Worm (Caenorhabditis elegans) whole organism, L4 larva: ENCODE results near the gene spp-1.

Source experiments
- F44E2.7 ChIP-seq: fragments of 200-800 bp; sonication (Bioruptor generic); IDR thresholded peaks from 2 replicates; pipeline ENCODE4 v2.1.2; 2022; ENCODE audit warnings: missing genetic modification characterization, missing compliant biosample characterization
- F49E8.2 ChIP-seq: sonication (generic microtip); optimal IDR thresholded peaks from 2 replicates; lab custom pipeline; 2016; ENCODE audit warnings: missing compliant biosample characterization, mild to moderate bottlenecking, missing genetic modification characterization, borderline replicate concordance
- R02D3.7 ChIP-seq: fragments of 150-350 bp; sonication (generic microtip); optimal IDR thresholded peaks from 3 replicates; lab custom pipeline; 2014; ENCODE audit warnings: missing biosample characterization, missing genetic modification characterization
- T20F7.1 ChIP-seq: fragments of 200-800 bp; sonication (Bioruptor generic); optimal IDR thresholded peaks from 2 replicates; lab custom pipeline; 2018; ENCODE audit warnings: mild to moderate bottlenecking, missing genetic modification characterization, missing compliant biosample characterization
- T26A8.4 ChIP-seq: fragments of 200-800 bp; sonication (Bioruptor generic); IDR thresholded peaks from 2 replicates; pipeline ENCODE4 v1.3.6; 2022; ENCODE audit warnings: missing genetic modification characterization, missing compliant biosample characterization
- Y105C5A.15 ChIP-seq: fragments of 200-800 bp; sonication (Bioruptor generic); IDR thresholded peaks from 2 replicates; pipeline ENCODE4 v1.3.6; 2022; ENCODE audit warnings: missing genetic modification characterization, missing compliant biosample characterization
- Y48G9A.11 ChIP-seq: fragments of 200-800 bp; sonication (Bioruptor generic); IDR thresholded peaks from 2 replicates; pipeline ENCODE4 v1.3.6; 2022; ENCODE audit warnings: missing genetic modification reagents, missing genetic modification characterization, missing compliant biosample characterization
- arid-1 ChIP-seq: fragments of 200-800 bp; sonication (Bioruptor generic); conservative IDR thresholded peaks from 2 replicates; pipeline ENCODE4 v1.3.6; 2022; ENCODE audit warnings: missing genetic modification reagents, missing genetic modification characterization, missing compliant biosample characterization
- attf-4 ChIP-seq: sonication (generic microtip); optimal IDR thresholded peaks from 3 replicates; lab custom pipeline; 2017; ENCODE audit warnings: missing biosample characterization, missing genetic modification characterization
- ceh-44 ChIP-seq: fragments of 200-800 bp; sonication (Bioruptor generic); IDR thresholded peaks from 2 replicates; pipeline ENCODE4 v1.3.6; 2022; ENCODE audit warnings: missing genetic modification reagents, missing genetic modification characterization, missing compliant biosample characterization
- ceh-62 ChIP-seq: sonication (generic microtip); optimal IDR thresholded peaks from 2 replicates; lab custom pipeline; 2017; ENCODE audit warnings: missing biosample characterization, missing genetic modification characterization
- daf-16 ChIP-seq, 3 experiments: sonication (generic microtip); optimal IDR thresholded peaks; 2 replicates each; lab custom pipeline; 2016 to 2017; ENCODE audit warnings: missing genetic modification characterization in 3 of 3, missing genetic modification reagents in 3 of 3, mild to moderate bottlenecking in 2 of 3, missing compliant biosample characterization in 2 of 3, missing biosample characterization in 1 of 3, moderate library complexity in 1 of 3
- dmd-8 ChIP-seq: fragments of 200-800 bp; sonication (Bioruptor generic); IDR thresholded peaks from 2 replicates; pipeline ENCODE4 v1.3.6; 2022; ENCODE audit warnings: missing genetic modification characterization, missing compliant biosample characterization
- dpl-1 ChIP-seq: fragments of 150-350 bp; optimal IDR thresholded peaks from 2 replicates; lab custom pipeline; 2014; ENCODE audit warnings: missing biosample characterization, missing genetic modification reagents, missing genetic modification characterization
- dve-1 ChIP-seq: sonication (generic microtip); optimal IDR thresholded peaks from 2 replicates; lab custom pipeline; 2017; ENCODE audit warnings: antibody characterized with exemption, mild to moderate bottlenecking, missing genetic modification characterization, missing compliant biosample characterization; ENCODE audit not compliant: insufficient read depth
- egl-43 ChIP-seq: fragments of 200-800 bp; sonication (Bioruptor generic); IDR thresholded peaks from 2 replicates; pipeline ENCODE4 v1.3.6; 2022; ENCODE audit warnings: missing genetic modification reagents, missing genetic modification characterization, missing compliant biosample characterization
- gei-8 ChIP-seq: fragments of 200-800 bp; sonication (Bioruptor generic); optimal IDR thresholded peaks from 2 replicates; lab custom pipeline; 2018; ENCODE audit warnings: mild to moderate bottlenecking, missing genetic modification characterization, missing compliant biosample characterization
- hlh-30 ChIP-seq: sonication (generic microtip); optimal IDR thresholded peaks from 2 replicates; lab custom pipeline; 2017; ENCODE audit warnings: antibody characterized with exemption, mild to moderate bottlenecking, missing genetic modification characterization, missing compliant biosample characterization; ENCODE audit not compliant: insufficient read depth
- lin-13 ChIP-seq: fragments of 150-350 bp; optimal IDR thresholded peaks from 2 replicates; lab custom pipeline; 2014; ENCODE audit warnings: missing biosample characterization, missing genetic modification reagents, missing genetic modification characterization
- lin-38 ChIP-seq: fragments of 200-800 bp; sonication (Bioruptor generic); IDR thresholded peaks from 2 replicates; pipeline ENCODE4 v1.3.6; 2022; ENCODE audit warnings: missing genetic modification reagents, missing genetic modification characterization, missing compliant biosample characterization
- madf-5 ChIP-seq, 2 experiments: fragments of 200-800 bp; sonication (Bioruptor generic); IDR thresholded peaks; 2 replicates each; pipeline ENCODE4 v1.3.6; 2022; ENCODE audit warnings: missing compliant biosample characterization in 2 of 2, missing genetic modification characterization in 2 of 2
- mes-2 ChIP-seq: sonication (generic microtip); optimal IDR thresholded peaks from 2 replicates; lab custom pipeline; 2016; ENCODE audit warnings: missing genotype, mild to moderate bottlenecking, missing genetic modification characterization, missing compliant biosample characterization; ENCODE audit not compliant: poor library complexity, severe bottlenecking
- mxl-2 ChIP-seq: fragments of 200-800 bp; sonication (Bioruptor generic); conservative IDR thresholded peaks from 2 replicates; pipeline ENCODE4 v1.3.6; 2022; ENCODE audit warnings: missing genetic modification reagents, missing genetic modification characterization, missing compliant biosample characterization
- mxl-3 ChIP-seq: fragments of 200-800 bp; sonication (Bioruptor generic); optimal IDR thresholded peaks from 2 replicates; lab custom pipeline; 2018; ENCODE audit warnings: mild to moderate bottlenecking, missing genetic modification characterization, missing compliant biosample characterization
- nhr-11 ChIP-seq: fragments of 150-350 bp; optimal IDR thresholded peaks from 2 replicates; lab custom pipeline; 2014; ENCODE audit warnings: missing biosample characterization, missing genetic modification characterization
- nhr-237 ChIP-seq: sonication (generic microtip); optimal IDR thresholded peaks from 2 replicates; lab custom pipeline; 2017; ENCODE audit warnings: missing biosample characterization, missing genetic modification characterization
- rbr-2 ChIP-seq: sonication (generic microtip); optimal IDR thresholded peaks from 2 replicates; lab custom pipeline; 2016; ENCODE audit warnings: missing genotype, missing genetic modification characterization, missing compliant biosample characterization
- set-16 ChIP-seq: fragments of 200-800 bp; sonication (Bioruptor generic); IDR thresholded peaks from 2 replicates; pipeline ENCODE4 v1.3.6; 2022; ENCODE audit warnings: missing genetic modification reagents, missing genetic modification characterization, missing compliant biosample characterization
- snpc-1.2 ChIP-seq: fragments of 200-800 bp; sonication (Bioruptor generic); IDR thresholded peaks from 2 replicates; pipeline ENCODE4 v1.3.6; 2022; ENCODE audit warnings: missing genetic modification reagents, missing genetic modification characterization, missing compliant biosample characterization
- spr-3 ChIP-seq: fragments of 200-800 bp; sonication (Bioruptor generic); optimal IDR thresholded peaks from 2 replicates; lab custom pipeline; 2018; ENCODE audit warnings: mild to moderate bottlenecking, missing genetic modification characterization, missing compliant biosample characterization
- unc-130 ChIP-seq: sonication (generic microtip); optimal IDR thresholded peaks from 2 replicates; lab custom pipeline; 2016; ENCODE audit warnings: missing genetic modification reagents, missing genetic modification characterization, missing compliant biosample characterization
- unc-62 ChIP-seq, 3 experiments: fragments of 150-350 bp in 1 of 3; sonication (generic microtip); optimal IDR thresholded peaks in 2 of 3; peaks in 1 of 3; 1 replicate in 1 of 3; 2 replicates in 2 of 3; lab custom pipeline; 2014 to 2017; ENCODE audit warnings: missing biosample characterization in 3 of 3, missing genetic modification characterization in 3 of 3, missing genetic modification reagents in 3 of 3, missing genotype in 1 of 3
- zfp-2 ChIP-seq: sonication (generic microtip); optimal IDR thresholded peaks from 2 replicates; lab custom pipeline; 2016; ENCODE audit warnings: mild to moderate bottlenecking, missing genetic modification characterization, missing compliant biosample characterization
- zfp-3 ChIP-seq: fragments of 200-800 bp; sonication (Bioruptor generic); conservative IDR thresholded peaks from 2 replicates; pipeline ENCODE4 v1.3.6; 2022; ENCODE audit warnings: missing genetic modification reagents, missing genetic modification characterization, missing compliant biosample characterization
- zip-2 ChIP-seq: fragments of 150-350 bp; optimal IDR thresholded peaks from 2 replicates; lab custom pipeline; 2014; ENCODE audit warnings: missing biosample characterization, missing genetic modification characterization

The spp-1 gene

DNA sequence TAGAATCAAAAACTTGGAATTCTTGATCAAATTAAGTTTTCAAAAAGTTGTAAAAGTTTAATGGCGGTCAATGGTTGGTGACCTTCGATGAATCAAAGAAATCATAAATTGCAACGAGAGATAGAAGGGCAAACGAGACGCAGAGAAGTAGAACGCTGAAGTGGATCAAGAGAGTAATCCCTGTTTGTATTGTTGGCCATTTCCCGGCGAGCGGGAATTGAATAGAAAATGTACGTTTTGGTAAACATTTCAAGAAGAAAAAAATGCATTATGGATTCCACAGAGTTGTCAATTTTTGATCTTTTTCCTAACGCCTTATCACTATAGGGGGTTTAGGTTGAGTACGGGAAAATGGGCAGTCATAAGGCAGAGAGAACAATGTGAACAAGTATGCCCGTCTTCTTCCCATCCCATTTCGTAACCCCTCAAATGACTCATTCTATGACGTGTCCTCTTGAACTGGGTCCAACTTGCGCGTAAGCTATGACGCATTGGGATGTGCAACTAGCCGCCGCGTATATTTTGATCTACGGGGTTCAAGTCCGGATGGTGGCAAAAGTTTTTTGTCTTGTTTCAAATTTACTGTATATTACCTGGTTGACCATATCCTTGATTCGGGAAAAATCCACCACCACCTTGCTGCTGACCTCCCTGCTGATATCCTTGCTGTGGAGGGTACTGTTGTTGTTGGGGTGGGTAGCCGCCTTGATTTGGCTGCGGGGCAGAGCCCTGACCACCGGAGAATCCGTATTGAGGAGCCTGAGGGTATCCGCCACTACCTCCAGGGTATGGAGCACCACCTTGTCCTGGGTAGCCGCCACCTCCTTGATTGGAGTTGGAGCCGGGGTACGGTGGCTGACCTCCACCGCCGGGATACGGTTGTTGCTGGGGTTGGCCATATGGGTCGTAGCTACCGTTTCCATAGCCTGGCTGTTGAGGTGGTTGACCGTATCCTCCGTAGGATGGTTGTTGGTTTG is 26.6 kb downstream of the spp-1 start (continued):
- TF ChIP-seq zfp-3 (GFP tag; lab: Robert Waterston, UW): no peak
- no peak for TF ChIP-seq mxl-2 (GFP tag; lab: Robert Waterston, UW)
- no peak for TF ChIP-seq spr-3
- no peak for TF ChIP-seq ceh-62
- no peak for TF ChIP-seq T20F7.1 (GFP tag; lab: Kevin White, UChicago)
- no peak for TF ChIP-seq dmd-8 (GFP tag; lab: Robert Waterston, UW)
- no peak for TF ChIP-seq zfp-2 (tag; lab: Kevin White, UChicago)
- TF ChIP-seq unc-62 (GFP tag; optimal IDR thresholded peaks at IDR 0.05 in 1 of 2; lab: Kevin White, UChicago): peak in 1 of 2 experiments; percentile 89
- TF ChIP-seq unc-62 (tag; optimal IDR thresholded peaks at IDR 0.05; lab: Kevin White, UChicago): no peak
- TF ChIP-seq hlh-30 (tag; lab: Kevin White, UChicago): peak; percentile 32
- no peak for TF ChIP-seq mxl-3 (GFP tag; lab: Kevin White, UChicago)
- TF ChIP-seq dve-1 (tag; lab: Kevin White, UChicago): peak; percentile 13
- TF ChIP-seq Y105C5A.15 (GFP tag; lab: Robert Waterston, UW): no peak
- TF ChIP-seq zip-2: no peak
- no peak for TF ChIP-seq rbr-2 (tag; lab: Kevin White, UChicago)
- TF ChIP-seq nhr-237 (tag; lab: Kevin White, UChicago): no peak
- TF ChIP-seq F44E2.7 (GFP tag; lab: Robert Waterston, UW): no peak
- TF ChIP-seq nhr-11: no peak
- TF ChIP-seq daf-16 (GFP tag; optimal IDR thresholded peaks at IDR 0.05; lab: Kevin White, UChicago): no peak
- peak; percentile 44 for TF ChIP-seq daf-16 (tag; optimal IDR thresholded peaks at IDR 0.05; lab: Kevin White, UChicago)
- no peak for TF ChIP-seq gei-8 (GFP tag; lab: Kevin White, UChicago)
- no peak for TF ChIP-seq snpc-1.2 (GFP tag; lab: Robert Waterston, UW)
- TF ChIP-seq lin-13 (GFP tag; lab: Kevin White, UChicago): no peak

DNA sequence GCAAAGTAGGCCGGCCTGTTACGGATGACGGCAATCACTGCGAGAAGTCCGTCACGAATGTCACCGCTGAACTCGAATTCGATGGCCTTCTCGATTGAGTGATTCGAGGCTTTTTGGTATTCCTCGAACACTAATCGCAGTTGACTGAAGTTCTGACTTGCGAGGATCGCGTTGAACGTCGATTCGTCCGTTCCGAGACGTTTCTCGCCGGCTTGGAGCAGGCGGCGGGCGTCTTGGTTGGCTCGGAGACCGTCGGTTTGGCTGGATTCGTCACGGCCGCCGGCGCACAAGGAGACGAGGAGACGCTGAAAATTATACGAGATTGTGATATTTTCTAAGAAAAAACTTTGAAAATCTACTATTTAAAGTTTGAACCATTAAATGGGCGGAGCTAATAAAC is 29.1 kb downstream of the spp-1 start:
- no peak for TF ChIP-seq madf-5 (GFP tag; IDR thresholded peaks at IDR 0.05; lab: Robert Waterston, UW)
- TF ChIP-seq gei-8 (GFP tag; lab: Kevin White, UChicago): no peak
- TF ChIP-seq attf-4: no peak
- peak; percentile 61; the same call in 1 of the 2 replicates for TF ChIP-seq egl-43 (GFP tag; lab: Robert Waterston, UW)
- TF ChIP-seq dpl-1 (GFP tag; lab: Kevin White, UChicago): no peak
- TF ChIP-seq R02D3.7: no peak
- peak; percentile 79 for TF ChIP-seq set-16 (GFP tag; lab: Robert Waterston, UW)

DNA sequence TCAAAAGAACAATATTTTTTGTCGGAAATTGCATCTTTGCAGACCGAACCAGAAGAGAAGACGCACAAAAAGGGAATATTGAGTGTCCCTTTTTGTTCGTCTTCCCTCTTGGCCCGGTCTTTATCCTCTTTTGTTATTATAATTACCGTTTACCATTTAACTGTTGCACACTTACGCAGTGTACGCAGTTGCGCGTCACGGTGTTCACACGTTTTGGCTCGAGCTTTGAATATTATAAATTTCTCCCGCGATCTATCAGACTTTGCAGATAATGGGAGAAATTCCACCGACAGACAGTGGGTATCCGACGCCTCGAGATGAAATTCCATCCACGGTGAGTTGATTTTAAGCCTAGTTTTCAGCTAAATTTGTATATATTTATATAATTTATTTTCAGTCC is 34.7 kb downstream of the spp-1 start, which contains the start of gene sas-7:
sas-7 (plus strand) TSS at position 232 of the 400 bp plus-strand sequence.
- peak; percentile 37 for TF ChIP-seq dpl-1 (GFP tag; lab: Kevin White, UChicago)
- no peak for TF ChIP-seq mxl-3 (GFP tag; lab: Kevin White, UChicago)

DNA sequence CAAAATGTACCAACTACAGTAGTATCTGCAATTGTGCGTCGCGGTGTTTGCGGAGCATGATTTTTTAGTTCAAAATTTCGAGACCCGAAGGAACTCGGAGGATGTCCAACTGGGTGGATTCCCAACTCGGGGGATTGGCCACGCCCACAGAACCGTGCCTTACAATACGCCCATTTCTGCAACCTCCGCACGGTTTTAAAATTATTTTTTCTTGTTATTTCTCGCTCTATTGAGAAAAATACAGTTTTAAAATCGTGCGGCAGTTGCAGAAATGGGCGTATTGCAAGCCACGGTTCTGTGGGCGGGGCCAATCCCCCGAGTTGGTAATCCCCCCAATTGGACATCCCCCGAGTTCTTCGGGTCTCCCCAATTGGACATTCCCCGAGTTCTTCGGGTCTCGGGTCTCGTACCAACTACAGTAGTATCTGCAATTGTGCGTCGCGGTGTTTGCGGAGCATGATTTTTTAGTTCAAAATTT is 35.2 kb downstream of the spp-1 start:
- TF ChIP-seq snpc-1.2 (GFP tag; lab: Robert Waterston, UW) (peak; percentile 69; the same call in 1 of the 2 replicates), F49E8.2 (peak; percentile 43), unc-130 (peak; percentile 74), lin-38 (GFP tag; lab: Robert Waterston, UW) (peak; percentile 79), T26A8.4 (GFP tag; lab: Robert Waterston, UW) (0 out of 2 replicates have a peak, but pooled peaks have one; percentile 22), arid-1 (GFP tag; lab: Robert Waterston, UW) (peak; percentile 27; the same call in 1 of the 2 replicates), Y48G9A.11 (GFP tag; lab: Robert Waterston, UW) (0 out of 2 replicates have a peak, but pooled peaks have one; percentile 59), ceh-44 (GFP tag; lab: Robert Waterston, UW) (0 out of 2 replicates have a peak, but pooled peaks have one; percentile 4), mes-2 (peak; percentile 3)
